Fruit fly (Drosophila melanogaster): Measurements from ENCODE around the gene CG33966.

DNA sequence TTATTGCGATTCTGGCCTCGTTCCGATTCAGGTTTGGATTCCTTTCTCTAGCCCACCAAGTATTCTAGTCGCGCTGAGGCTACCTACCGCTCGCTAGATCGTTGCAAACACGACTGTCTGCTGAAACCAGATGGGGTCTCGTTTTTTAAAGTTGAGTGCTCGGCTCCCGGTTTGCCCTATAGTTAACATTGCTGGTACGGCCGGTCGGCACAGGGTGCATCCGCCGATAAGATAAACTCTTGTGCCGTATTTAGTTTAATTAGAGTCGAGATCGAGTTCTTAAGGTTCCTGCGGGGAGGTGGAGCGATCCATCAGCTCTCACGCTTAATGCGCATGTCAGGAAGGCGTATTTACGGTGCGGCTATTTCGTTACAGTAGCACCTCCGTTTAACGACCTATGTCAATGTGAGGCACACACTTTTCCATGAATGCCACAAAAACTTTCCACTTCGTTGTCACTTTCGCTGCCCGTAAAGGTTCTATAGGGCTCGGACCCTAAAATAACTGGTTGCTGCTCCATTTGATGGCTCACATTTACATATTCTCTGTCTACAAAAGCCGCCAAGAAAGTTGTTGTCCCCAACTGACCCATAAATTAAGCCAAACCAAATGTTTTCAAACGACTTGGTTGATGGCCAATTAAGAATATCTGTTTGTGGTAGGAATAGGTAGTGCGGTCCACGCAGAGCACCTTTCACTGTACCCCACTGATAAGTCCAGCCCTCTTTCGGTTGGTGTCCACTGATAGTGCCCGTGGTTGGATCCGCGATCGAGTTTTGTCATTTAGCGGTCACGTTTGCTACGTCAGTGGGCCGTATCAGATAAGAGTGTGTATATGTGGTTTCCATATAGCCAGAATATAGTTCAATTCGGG is 29.0 kb upstream of the CG33966 start, which contains the start of gene CG9119:
- TF ChIP-seq ttk (optimal IDR thresholded peaks at IDR 0.05) = no peak
- no peak for TF ChIP-seq insv (optimal IDR thresholded peaks at IDR 0.05)
- TF ChIP-seq h (optimal IDR thresholded peaks at IDR 0.05) = no peak
- no peak for TF ChIP-seq psq (optimal IDR thresholded peaks at IDR 0.05)
- TF ChIP-seq Myc (optimal IDR thresholded peaks at IDR 0.05) = no peak
- no peak for TF ChIP-seq Sin3A (optimal IDR thresholded peaks at IDR 0.05)
